Fruit fly (Drosophila melanogaster) whole organism, embryonic: ENCODE measurements around the gene fz3.

Experiments used
- Atf3 ChIP-seq: fragments of 200-800 bp; sonication (Bioruptor generic); optimal IDR thresholded peaks from 3 replicates; lab custom pipeline; 2016; ENCODE audit warnings: missing biosample characterization, missing genetic modification characterization
- Blimp-1 ChIP-seq: fragments of 200-800 bp; sonication (Bioruptor generic); optimal IDR thresholded peaks from 3 replicates; lab custom pipeline; 2018; ENCODE audit warnings: missing biosample characterization, missing genetic modification characterization, mild to moderate bottlenecking, moderate library complexity, missing genetic modification reagents
- CG10321 ChIP-seq: fragments of 200-800 bp; sonication (Bioruptor generic); IDR thresholded peaks from 2 replicates; pipeline ENCODE4 v1.3.6; 2022; ENCODE audit warnings: missing biosample characterization, missing genetic modification characterization
- CG10543 ChIP-seq: fragments of 200-800 bp; sonication (Bioruptor generic); optimal IDR thresholded peaks from 3 replicates; lab custom pipeline; 2017; ENCODE audit warnings: missing biosample characterization, mild to moderate bottlenecking, missing genetic modification characterization, moderate library complexity
- CG1233 ChIP-seq: fragments of 200-800 bp; sonication (Bioruptor generic); optimal IDR thresholded peaks from 4 replicates; lab custom pipeline; 2018; ENCODE audit warnings: missing biosample characterization, mild to moderate bottlenecking, missing genetic modification characterization
- CG14441 ChIP-seq: fragments of 200-800 bp; sonication (Bioruptor generic); IDR thresholded peaks from 2 replicates; pipeline ENCODE4 v1.3.6; 2022; ENCODE audit warnings: missing biosample characterization, missing genetic modification characterization
- CG15073 ChIP-seq: fragments of 200-800 bp; sonication (Bioruptor generic); optimal IDR thresholded peaks from 2 replicates; lab custom pipeline; 2016; ENCODE audit warnings: missing biosample characterization, missing genetic modification characterization
- CG15601 ChIP-seq: fragments of 200-800 bp; sonication (Bioruptor generic); optimal IDR thresholded peaks from 3 replicates; lab custom pipeline; 2019; ENCODE audit warnings: missing biosample characterization, mild to moderate bottlenecking, missing genetic modification characterization, moderate library complexity
- CG15696 ChIP-seq: fragments of 200-800 bp; sonication (Bioruptor generic); optimal IDR thresholded peaks from 2 replicates; lab custom pipeline; 2019; ENCODE audit warnings: missing biosample characterization, mild to moderate bottlenecking, missing genetic modification characterization, moderate library complexity
- CG17829 ChIP-seq: fragments of 200-800 bp; optimal IDR thresholded peaks from 2 replicates; lab custom pipeline; 2019; ENCODE audit warnings: missing biosample characterization, mild to moderate bottlenecking, missing genetic modification characterization, moderate library complexity
- CG1792 ChIP-seq: fragments of 200-800 bp; sonication (Bioruptor generic); optimal IDR thresholded peaks from 2 replicates; lab custom pipeline; 2016; ENCODE audit warnings: missing biosample characterization, missing genetic modification characterization
- CG18262 ChIP-seq: fragments of 200-800 bp; optimal IDR thresholded peaks from 3 replicates; lab custom pipeline; 2019; ENCODE audit warnings: missing biosample characterization, mild to moderate bottlenecking, missing genetic modification characterization, moderate library complexity
- CG18764 ChIP-seq: fragments of 200-800 bp; sonication (Bioruptor generic); optimal IDR thresholded peaks from 3 replicates; lab custom pipeline; 2016; ENCODE audit warnings: missing biosample characterization, missing genetic modification characterization
- CG2116 ChIP-seq: fragments of 200-800 bp; sonication (Bioruptor generic); optimal IDR thresholded peaks from 3 replicates; lab custom pipeline; 2018; ENCODE audit warnings: missing biosample characterization, mild to moderate bottlenecking, missing genetic modification characterization
- CG2202 ChIP-seq: fragments of 200-800 bp; sonication (Bioruptor generic); optimal IDR thresholded peaks from 2 replicates; lab custom pipeline; 2018; ENCODE audit warnings: missing biosample characterization, mild to moderate bottlenecking, missing genetic modification characterization
- CG3163 ChIP-seq: fragments of 200-800 bp; sonication (Bioruptor generic); optimal IDR thresholded peaks from 3 replicates; lab custom pipeline; 2016; ENCODE audit warnings: missing biosample characterization, missing genetic modification characterization
- CG3407 ChIP-seq: fragments of 200-800 bp; sonication (Bioruptor generic); optimal IDR thresholded peaks from 2 replicates; lab custom pipeline; 2018; ENCODE audit warnings: missing biosample characterization, mild to moderate bottlenecking, missing genetic modification characterization
- CG3847 ChIP-seq: fragments of 200-800 bp; sonication (Bioruptor generic); IDR thresholded peaks from 2 replicates; pipeline ENCODE4 v1.3.6; 2022; ENCODE audit warnings: missing biosample characterization, missing genetic modification characterization
- CG43689 ChIP-seq: fragments of 200-800 bp; sonication (Bioruptor generic); IDR thresholded peaks from 2 replicates; pipeline ENCODE4 v1.3.6; 2022; ENCODE audit warnings: missing biosample characterization, missing genetic modification characterization
- CG4707 ChIP-seq: fragments of 200-800 bp; sonication (Bioruptor generic); optimal IDR thresholded peaks from 2 replicates; lab custom pipeline; 2018; ENCODE audit warnings: missing biosample characterization, mild to moderate bottlenecking, missing genetic modification characterization, moderate library complexity
- CG6254 ChIP-seq: fragments of 200-800 bp; sonication (Bioruptor generic); optimal IDR thresholded peaks from 3 replicates; lab custom pipeline; 2017; ENCODE audit warnings: mild to moderate bottlenecking, missing biosample characterization, missing genetic modification reagents, missing genetic modification characterization
- CG7963 ChIP-seq: fragments of 200-800 bp; sonication (Bioruptor generic); IDR thresholded peaks from 3 replicates; pipeline ENCODE4 v1.3.6; 2022; ENCODE audit warnings: missing biosample characterization, missing genetic modification characterization; ENCODE audit not compliant: partially characterized antibody
- CG8290 ChIP-seq, 3 experiments: fragments of 200-800 bp; sonication (Bioruptor generic); optimal IDR thresholded peaks; 2 replicates each; lab custom pipeline; 2016 to 2019; ENCODE audit warnings: missing biosample characterization in 3 of 3, missing genetic modification characterization in 3 of 3, mild to moderate bottlenecking in 2 of 3, moderate library complexity in 1 of 3
- CG9437 ChIP-seq: fragments of 200-800 bp; sonication (Bioruptor generic); optimal IDR thresholded peaks from 2 replicates; lab custom pipeline; 2018; ENCODE audit warnings: missing biosample characterization, mild to moderate bottlenecking, missing genetic modification characterization
- CHES-1-like ChIP-seq: fragments of 200-800 bp; sonication (Bioruptor generic); optimal IDR thresholded peaks from 2 replicates; lab custom pipeline; 2016; ENCODE audit warnings: missing biosample characterization, missing genetic modification characterization
- Lpt ChIP-seq: fragments of >200 bp; optimal IDR thresholded peaks from 2 replicates; lab custom pipeline; 2018; ENCODE audit warnings: missing biosample characterization, missing genetic modification characterization
- Med ChIP-seq: fragments of 200-800 bp; sonication (Bioruptor generic); peaks from one replicate; lab custom pipeline; 2016; ENCODE audit warnings: missing biosample characterization, missing genetic modification characterization, mild to moderate bottlenecking, inconsistent platforms, moderate library complexity
- Pdp1 ChIP-seq, 2 experiments: fragments of 200-800 bp; sonication (Bioruptor generic); optimal IDR thresholded peaks; 3 replicates each; lab custom pipeline; 2016; ENCODE audit warnings: missing biosample characterization in 2 of 2, missing genetic modification characterization in 2 of 2, mild to moderate bottlenecking in 1 of 2, moderate library complexity in 1 of 2
- Sry-δ ChIP-seq: fragments of 200-800 bp; sonication (Bioruptor generic); optimal IDR thresholded peaks from 2 replicates; lab custom pipeline; 2016; ENCODE audit warnings: missing biosample characterization, missing genetic modification characterization
- Trl ChIP-seq, 3 experiments: fragments of >200 bp in 2 of 3; fragments of 200-800 bp in 1 of 3; sonication (Bioruptor generic) in 1 of 3; optimal IDR thresholded peaks; 2 replicates in 1 of 3; 3 replicates in 2 of 3; lab custom pipeline; 2016 to 2017; ENCODE audit warnings: missing biosample characterization in 1 of 3, missing genetic modification characterization in 1 of 3
- abd-A ChIP-seq: fragments of 200-800 bp; sonication (Bioruptor generic); optimal IDR thresholded peaks from 3 replicates; lab custom pipeline; 2019; ENCODE audit warnings: missing biosample characterization, mild to moderate bottlenecking, missing genetic modification characterization, moderate library complexity
- ara ChIP-seq: fragments of 200-800 bp; sonication (Bioruptor generic); IDR thresholded peaks from 2 replicates; pipeline ENCODE4 v1.3.6; 2022; ENCODE audit warnings: missing biosample characterization, missing genetic modification characterization
- bowl ChIP-seq: fragments of 200-800 bp; sonication (Bioruptor generic); IDR thresholded peaks from 2 replicates; pipeline ENCODE4 v1.3.6; 2022; ENCODE audit warnings: missing biosample characterization, missing genetic modification characterization
- cg ChIP-seq: fragments of 200-800 bp; sonication (Bioruptor generic); optimal IDR thresholded peaks from 3 replicates; lab custom pipeline; 2019; ENCODE audit warnings: missing biosample characterization, mild to moderate bottlenecking, missing genetic modification characterization, moderate library complexity
- dimm ChIP-seq: fragments of 200-800 bp; sonication (Bioruptor generic); IDR thresholded peaks from 2 replicates; pipeline ENCODE4 v1.3.6; 2022; ENCODE audit warnings: missing biosample characterization, missing genetic modification characterization
- eve ChIP-seq, 2 experiments: fragments of >200 bp; optimal IDR thresholded peaks; 2 replicates each; lab custom pipeline; 2017; ENCODE audit warnings: missing biosample characterization in 2 of 2, missing genetic modification characterization in 2 of 2
- fru ChIP-seq: fragments of >200 bp; optimal IDR thresholded peaks from 2 replicates; lab custom pipeline; 2017
- ken ChIP-seq: fragments of 200-800 bp; sonication (Bioruptor generic); IDR thresholded peaks from 3 replicates; pipeline ENCODE4 v1.3.6; 2022; ENCODE audit warnings: missing biosample characterization, missing genetic modification characterization
- kni ChIP-seq: fragments of 200-800 bp; sonication (Bioruptor generic); optimal IDR thresholded peaks from 3 replicates; lab custom pipeline; 2017; ENCODE audit warnings: mild to moderate bottlenecking, missing biosample characterization, missing genetic modification reagents, missing genetic modification characterization
- pan ChIP-seq, 4 experiments: fragments of >200 bp in 3 of 4; fragments of 200-800 bp in 1 of 4; sonication (Bioruptor generic) in 1 of 4; optimal IDR thresholded peaks in 3 of 4; IDR thresholded peaks in 1 of 4; 2 replicates each; pipeline versions ENCODE4 v1.3.6 to Lab custom; 2017 to 2022; ENCODE audit warnings: missing biosample characterization in 2 of 4, missing genetic modification characterization in 2 of 4, mixed read lengths in 1 of 4
- pros ChIP-seq: fragments of 200-800 bp; sonication (Bioruptor generic); optimal IDR thresholded peaks from 3 replicates; lab custom pipeline; 2019; ENCODE audit warnings: missing biosample characterization, mild to moderate bottlenecking, missing genetic modification characterization, moderate library complexity
- pzg ChIP-seq: fragments of 200-800 bp; sonication (Bioruptor generic); optimal IDR thresholded peaks from 3 replicates; lab custom pipeline; 2018; ENCODE audit warnings: missing biosample characterization, mild to moderate bottlenecking, missing genetic modification characterization, moderate library complexity
- repo ChIP-seq: fragments of 200-800 bp; sonication (Bioruptor generic); optimal IDR thresholded peaks from 2 replicates; lab custom pipeline; 2016; ENCODE audit warnings: missing biosample characterization, missing genetic modification characterization
- sug ChIP-seq: fragments of 200-800 bp; optimal IDR thresholded peaks from 2 replicates; lab custom pipeline; 2019; ENCODE audit warnings: missing biosample characterization, mild to moderate bottlenecking, missing genetic modification characterization, moderate library complexity
- ttk ChIP-seq: fragments of 200-800 bp; sonication (Bioruptor generic); IDR thresholded peaks from 2 replicates; pipeline ENCODE4 v2.1.2; 2022; ENCODE audit warnings: missing biosample characterization, missing genetic modification characterization
- wor ChIP-seq: fragments of 200-800 bp; sonication (Bioruptor generic); IDR thresholded peaks from 2 replicates; pipeline ENCODE4 v1.3.6; 2022; ENCODE audit warnings: missing biosample characterization, missing genetic modification characterization
- zfh2 ChIP-seq: fragments of 200-800 bp; sonication (Bioruptor generic); optimal IDR thresholded peaks from 2 replicates; lab custom pipeline; 2016; ENCODE audit warnings: missing biosample characterization, missing genetic modification characterization

Gene fz3

DNA sequence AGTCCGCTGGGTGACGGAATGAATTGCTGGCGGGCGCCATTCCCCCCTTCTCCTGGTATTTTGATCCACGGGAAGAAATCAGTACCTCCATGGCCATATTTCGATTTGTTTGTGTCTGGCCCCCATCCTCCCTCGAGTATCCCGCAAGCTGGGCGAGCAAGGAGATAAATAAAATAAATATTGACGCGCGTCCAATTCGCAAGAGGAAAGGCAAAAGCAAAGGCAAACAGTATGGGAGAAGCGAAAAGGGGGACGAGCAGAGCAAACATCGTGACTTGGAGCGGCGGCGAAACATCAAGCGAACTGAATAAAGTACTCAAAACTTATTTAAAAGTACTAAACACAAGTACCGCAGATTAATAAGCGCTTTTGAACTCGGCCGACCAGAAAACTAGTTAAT is 1.8 kb upstream of the fz3 start (continued):
- no peak for TF ChIP-seq CG9437 (GFP tag; lab: Kevin White, UChicago)
- TF ChIP-seq CG3163 (GFP tag; lab: Kevin White, UChicago), result no peak
- TF ChIP-seq abd-A, result no peak
- no peak for TF ChIP-seq ara (GFP tag; lab: Robert Waterston, UW)
- TF ChIP-seq Med (GFP tag; lab: Kevin White, UChicago), result peak; percentile 76
- no peak for TF ChIP-seq kni (GFP tag; lab: Kevin White, UChicago)
- TF ChIP-seq eve (GFP tag; optimal IDR thresholded peaks at IDR 0.05; lab: Kevin White, UChicago), result no peak

dm6 chrX:768480-769123 is 1.1 kb upstream of the fz3 start:
- TF ChIP-seq CG2116 (no peak), zfh2 (GFP tag; lab: Kevin White, UChicago) (no peak), wor (GFP tag; lab: Robert Waterston, UW) (no peak), fru (no peak), CG6254 (GFP tag; lab: Kevin White, UChicago) (peak; percentile 97), CG3847 (GFP tag; lab: Robert Waterston, UW) (no peak), pros (GFP tag; lab: Kevin White, UChicago) (peak; percentile 33), CG18262 (tag; lab: Kevin White, UChicago) (no peak), cg (GFP tag; lab: Kevin White, UChicago) (no peak), CG1233 (peak; percentile 6), Trl (optimal IDR thresholded peaks at IDR 0.05; lab: Kevin White, UChicago) (no peak), Trl (GFP tag; optimal IDR thresholded peaks at IDR 0.05; lab: Kevin White, UChicago) (no peak), CG2202 (peak; percentile 22), sug (tag; lab: Kevin White, UChicago) (peak; percentile 35), kni (GFP tag; lab: Kevin White, UChicago) (peak; percentile 79), repo (GFP tag; lab: Kevin White, UChicago) (no peak), bowl (no peak), CG14441 (GFP tag; lab: Robert Waterston, UW) (no peak), pan (optimal IDR thresholded peaks at IDR 0.05; lab: Kevin White, UChicago) (no peak), pan (GFP tag; optimal IDR thresholded peaks at IDR 0.05 in 1 of 2, IDR thresholded peaks at IDR 0.05 in 1 of 2) (no peak), CG18764 (GFP tag; lab: Kevin White, UChicago) (no peak), CG4707 (GFP tag; lab: Kevin White, UChicago) (no peak), CG15696 (tag; lab: Kevin White, UChicago) (peak; percentile 28), CG15073 (no peak), Pdp1 (GFP tag; optimal IDR thresholded peaks at IDR 0.05; lab: Kevin White, UChicago) (peak in 1 of 2 experiments; percentile 13), Lpt (no peak), CG10543 (GFP tag; lab: Kevin White, UChicago) (peak; percentile 42), CG10321 (GFP tag; lab: Robert Waterston, UW) (no peak), Blimp-1 (GFP tag; lab: Kevin White, UChicago) (peak; percentile 23), ttk (GFP tag; lab: Robert Waterston, UW) (no peak), ken (GFP tag; lab: Robert Waterston, UW) (no peak), CG1792 (no peak), CG17829 (tag; lab: Kevin White, UChicago) (no peak), CG3407 (GFP tag; lab: Kevin White, UChicago) (peak; percentile 4), Sry-δ (GFP tag; lab: Kevin White, UChicago) (peak; percentile 39), CG7963 (GFP tag; lab: Robert Waterston, UW) (no peak), Atf3 (GFP tag; lab: Kevin White, UChicago) (no peak), CG43689 (GFP tag; lab: Robert Waterston, UW) (no peak), CG15601 (peak; percentile 3), dimm (GFP tag; lab: Robert Waterston, UW) (no peak), CG8290 (GFP tag; optimal IDR thresholded peaks at IDR 0.05; lab: Kevin White, UChicago) (no peak), CG8290 (tag; optimal IDR thresholded peaks at IDR 0.05; lab: Kevin White, UChicago) (peak in 1 of 2 experiments; percentile 30), Med (GFP tag; lab: Kevin White, UChicago) (peak; percentile 70), CHES-1-like (GFP tag; lab: Kevin White, UChicago) (no peak), pzg (GFP tag; lab: Kevin White, UChicago) (no peak)
